Fruit fly (Drosophila melanogaster) whole organism, embryonic: ENCODE measurements around the gene CG9799.

Source experiments
- Ada2b ChIP-seq: fragments of 200-800 bp; sonication (Bioruptor generic); IDR thresholded peaks from 2 replicates; pipeline ENCODE4 v1.3.6; 2022; ENCODE audit warnings: missing biosample characterization, missing genetic modification characterization
- B-H1 ChIP-seq: fragments of 200-800 bp; sonication (Bioruptor generic); IDR thresholded peaks from 3 replicates; pipeline ENCODE4 v1.3.6; 2022; ENCODE audit warnings: missing biosample characterization, missing genetic modification characterization
- BEAF-32 ChIP-seq: fragments of 200-800 bp; sonication (Bioruptor generic); optimal IDR thresholded peaks from 3 replicates; lab custom pipeline; 2017; ENCODE audit warnings: missing biosample characterization, missing genetic modification characterization, mild to moderate bottlenecking, moderate library complexity, missing genetic modification reagents
- CG10267 ChIP-seq: fragments of 200-800 bp; sonication (Bioruptor generic); optimal IDR thresholded peaks from 2 replicates; lab custom pipeline; 2018; ENCODE audit warnings: missing biosample characterization, mild to moderate bottlenecking, missing genetic modification characterization, moderate library complexity
- CG11695 ChIP-seq: fragments of 200-800 bp; sonication (Bioruptor generic); IDR thresholded peaks from 3 replicates; pipeline ENCODE4 v1.3.6; 2022; ENCODE audit warnings: missing biosample characterization, missing genetic modification characterization
- CG12659 ChIP-seq: fragments of 200-800 bp; sonication (Bioruptor generic); optimal IDR thresholded peaks from 3 replicates; lab custom pipeline; 2017; ENCODE audit warnings: mild to moderate bottlenecking, missing biosample characterization, missing genetic modification reagents, missing genetic modification characterization
- CG13775 ChIP-seq: fragments of 200-800 bp; sonication (Bioruptor generic); optimal IDR thresholded peaks from 3 replicates; lab custom pipeline; 2017; ENCODE audit warnings: missing biosample characterization, mild to moderate bottlenecking, missing genetic modification characterization
- CG15479 ChIP-seq: fragments of 200-800 bp; sonication (Bioruptor generic); optimal IDR thresholded peaks from 3 replicates; lab custom pipeline; 2019; ENCODE audit warnings: missing biosample characterization, mild to moderate bottlenecking, missing genetic modification characterization, moderate library complexity
- CG17359 ChIP-seq: fragments of 200-800 bp; sonication (Bioruptor generic); optimal IDR thresholded peaks from 3 replicates; lab custom pipeline; 2018; ENCODE audit warnings: missing biosample characterization, mild to moderate bottlenecking, missing genetic modification characterization, moderate library complexity
- CG17568 ChIP-seq: fragments of 200-800 bp; sonication (Bioruptor generic); optimal IDR thresholded peaks from 2 replicates; lab custom pipeline; 2018; ENCODE audit warnings: missing biosample characterization, mild to moderate bottlenecking, missing genetic modification characterization, moderate library complexity
- CG17802 ChIP-seq: fragments of 200-800 bp; sonication (Bioruptor generic); optimal IDR thresholded peaks from 2 replicates; lab custom pipeline; 2018; ENCODE audit warnings: missing biosample characterization, mild to moderate bottlenecking, missing genetic modification characterization, moderate library complexity
- CG3065 ChIP-seq: fragments of 200-800 bp; sonication (Bioruptor generic); optimal IDR thresholded peaks from 2 replicates; lab custom pipeline; 2016; ENCODE audit warnings: missing biosample characterization, missing genetic modification characterization
- CG31224 ChIP-seq: fragments of 200-800 bp; sonication (Bioruptor generic); IDR thresholded peaks from 2 replicates; pipeline ENCODE4 v1.3.6; 2022; ENCODE audit warnings: missing biosample characterization, missing genetic modification characterization
- CG3838 ChIP-seq: fragments of 200-800 bp; sonication (Bioruptor generic); optimal IDR thresholded peaks from 3 replicates; lab custom pipeline; 2016; ENCODE audit warnings: missing biosample characterization, missing genetic modification characterization
- CG42726 ChIP-seq: fragments of 200-800 bp; sonication (Bioruptor generic); IDR thresholded peaks from 2 replicates; pipeline ENCODE4 v1.3.6; 2022; ENCODE audit warnings: missing biosample characterization, missing genetic modification characterization; ENCODE audit not compliant: partially characterized antibody
- CG4328 ChIP-seq: fragments of 200-800 bp; sonication (Bioruptor generic); optimal IDR thresholded peaks from 3 replicates; lab custom pipeline; 2017; ENCODE audit warnings: missing biosample characterization, missing genetic modification reagents, missing genetic modification characterization
- CG7357 ChIP-seq: fragments of 200-800 bp; sonication (Bioruptor generic); IDR thresholded peaks from 3 replicates; pipeline ENCODE4 v1.3.6; 2022; ENCODE audit warnings: missing biosample characterization, missing genetic modification characterization
- CG9215 ChIP-seq: fragments of 200-800 bp; sonication (Bioruptor generic); IDR thresholded peaks from 2 replicates; pipeline ENCODE4 v1.3.6; 2022; ENCODE audit warnings: missing biosample characterization, missing genetic modification characterization
- Eip74EF ChIP-seq, 2 experiments: fragments of 200-800 bp in 1 of 2; fragments of >200 bp in 1 of 2; sonication (Bioruptor generic) in 1 of 2; optimal IDR thresholded peaks; 2 replicates each; lab custom pipeline; 2017 to 2019; ENCODE audit warnings: missing biosample characterization in 2 of 2, missing genetic modification characterization in 2 of 2, mild to moderate bottlenecking in 1 of 2, moderate library complexity in 1 of 2
- HLH4C ChIP-seq: fragments of 200-800 bp; sonication (Bioruptor generic); IDR thresholded peaks from 3 replicates; pipeline ENCODE4 v1.3.6; 2022; ENCODE audit warnings: missing biosample characterization, missing genetic modification characterization; ENCODE audit not compliant: partially characterized antibody
- NC2β ChIP-seq: fragments of 200-800 bp; sonication (Bioruptor generic); optimal IDR thresholded peaks from 2 replicates; lab custom pipeline; 2016; ENCODE audit warnings: missing biosample characterization, missing genetic modification characterization
- Oli ChIP-seq: fragments of 200-800 bp; sonication (Bioruptor generic); optimal IDR thresholded peaks from 2 replicates; lab custom pipeline; 2018; ENCODE audit warnings: missing biosample characterization, mild to moderate bottlenecking, missing genetic modification characterization, moderate library complexity
- Pdp1 ChIP-seq, 2 experiments: fragments of 200-800 bp; sonication (Bioruptor generic); optimal IDR thresholded peaks; 3 replicates each; lab custom pipeline; 2016; ENCODE audit warnings: missing biosample characterization in 2 of 2, missing genetic modification characterization in 2 of 2, mild to moderate bottlenecking in 1 of 2, moderate library complexity in 1 of 2
- Rfx ChIP-seq: fragments of 200-800 bp; sonication (Bioruptor generic); IDR thresholded peaks from 2 replicates; pipeline ENCODE4 v1.3.6; 2022; ENCODE audit warnings: missing biosample characterization, missing genetic modification characterization
- Xrp1 ChIP-seq: fragments of 200-800 bp; sonication (Bioruptor generic); IDR thresholded peaks from 2 replicates; pipeline ENCODE4 v1.3.6; 2022; ENCODE audit warnings: missing biosample characterization, missing genetic modification characterization
- btn ChIP-seq: fragments of 200-800 bp; sonication (Bioruptor generic); optimal IDR thresholded peaks from 2 replicates; lab custom pipeline; 2016; ENCODE audit warnings: missing biosample characterization, missing genetic modification characterization
- crol ChIP-seq: fragments of 200-800 bp; sonication (Bioruptor generic); IDR thresholded peaks from 2 replicates; pipeline ENCODE4 v1.3.6; 2022; ENCODE audit warnings: missing biosample characterization, missing genetic modification characterization
- dan ChIP-seq: fragments of 200-800 bp; sonication (Bioruptor generic); IDR thresholded peaks from 2 replicates; pipeline ENCODE4 v1.3.6; 2022; ENCODE audit warnings: missing biosample characterization, missing genetic modification characterization
- dati ChIP-seq: fragments of 200-800 bp; sonication (Bioruptor generic); IDR thresholded peaks from 2 replicates; pipeline ENCODE4 v1.3.6; 2022; ENCODE audit warnings: missing biosample characterization, missing genetic modification characterization
- dpn ChIP-seq, 2 experiments: fragments of 200-800 bp; sonication (Bioruptor generic); optimal IDR thresholded peaks; 3 replicates each; lab custom pipeline; 2016; ENCODE audit warnings: missing biosample characterization in 2 of 2, missing genetic modification characterization in 2 of 2
- emc ChIP-seq: fragments of 200-800 bp; sonication (Bioruptor generic); optimal IDR thresholded peaks from 2 replicates; lab custom pipeline; 2016; ENCODE audit warnings: missing biosample characterization, missing genetic modification characterization
- esg ChIP-seq: fragments of 200-800 bp; sonication (Bioruptor generic); conservative IDR thresholded peaks from 2 replicates; pipeline ENCODE4 v1.3.6; 2022; ENCODE audit warnings: missing biosample characterization, missing genetic modification characterization
- grn ChIP-seq: fragments of 200-800 bp; sonication (Bioruptor generic); optimal IDR thresholded peaks from 3 replicates; lab custom pipeline; 2017; ENCODE audit warnings: missing biosample characterization, missing genetic modification characterization
- gro ChIP-seq: fragments of 200-800 bp; sonication (Bioruptor generic); optimal IDR thresholded peaks from 2 replicates; lab custom pipeline; 2016; ENCODE audit warnings: missing biosample characterization, missing genetic modification characterization
- gsb-n ChIP-seq: fragments of 200-800 bp; sonication (Bioruptor generic); optimal IDR thresholded peaks from 3 replicates; lab custom pipeline; 2018; ENCODE audit warnings: missing biosample characterization, mild to moderate bottlenecking, missing genetic modification characterization
- gt ChIP-seq: fragments of 200-800 bp; sonication (Bioruptor generic); IDR thresholded peaks from 2 replicates; pipeline ENCODE4 v1.3.6; 2022; ENCODE audit warnings: missing biosample characterization, missing genetic modification characterization
- hkb ChIP-seq, 2 experiments: fragments of 200-800 bp in 1 of 2; fragments of >200 bp in 1 of 2; sonication (Bioruptor generic) in 1 of 2; IDR thresholded peaks in 1 of 2; optimal IDR thresholded peaks in 1 of 2; 2 replicates each; pipeline versions ENCODE4 v1.3.6 to Lab custom; 2017 to 2022; ENCODE audit warnings: missing biosample characterization in 1 of 2, missing genetic modification characterization in 1 of 2
- hth ChIP-seq: fragments of >200 bp; optimal IDR thresholded peaks from 2 replicates; lab custom pipeline; 2017; ENCODE audit warnings: inconsistent platforms
- insv ChIP-seq, 2 experiments: fragments of 200-800 bp; sonication (Bioruptor generic); optimal IDR thresholded peaks; 3 replicates each; lab custom pipeline; 2016 to 2018; ENCODE audit warnings: missing biosample characterization in 2 of 2, missing genetic modification characterization in 2 of 2
- klu ChIP-seq: fragments of 200-800 bp; sonication (Bioruptor generic); IDR thresholded peaks from 2 replicates; pipeline ENCODE4 v1.3.6; 2022; ENCODE audit warnings: missing biosample characterization, missing genetic modification characterization
- lilli ChIP-seq: fragments of 200-800 bp; sonication (Bioruptor generic); optimal IDR thresholded peaks from 3 replicates; lab custom pipeline; 2016; ENCODE audit warnings: missing biosample characterization, missing genetic modification characterization
- pzg ChIP-seq: fragments of 200-800 bp; sonication (Bioruptor generic); optimal IDR thresholded peaks from 3 replicates; lab custom pipeline; 2018; ENCODE audit warnings: missing biosample characterization, mild to moderate bottlenecking, missing genetic modification characterization, moderate library complexity
- sim ChIP-seq: fragments of 200-800 bp; sonication (Bioruptor generic); IDR thresholded peaks from 2 replicates; pipeline ENCODE4 v1.3.6; 2022; ENCODE audit warnings: missing biosample characterization, missing genetic modification characterization
- ssp ChIP-seq: fragments of 200-800 bp; sonication (Bioruptor generic); IDR thresholded peaks from 2 replicates; pipeline ENCODE4 v1.3.6; 2022; ENCODE audit warnings: missing biosample characterization, missing genetic modification characterization
- sug ChIP-seq: fragments of 200-800 bp; optimal IDR thresholded peaks from 2 replicates; lab custom pipeline; 2019; ENCODE audit warnings: missing biosample characterization, mild to moderate bottlenecking, missing genetic modification characterization, moderate library complexity
- tio ChIP-seq: fragments of 200-800 bp; sonication (Bioruptor generic); optimal IDR thresholded peaks from 2 replicates; lab custom pipeline; 2017; ENCODE audit warnings: missing biosample characterization, missing genetic modification characterization, inconsistent platforms
- tx ChIP-seq: fragments of 200-800 bp; sonication (Bioruptor generic); optimal IDR thresholded peaks from 2 replicates; lab custom pipeline; 2016; ENCODE audit warnings: missing biosample characterization, missing genetic modification characterization

CG9799 gene

dm6 chr3R:13428341-13429040, 40.0 kb upstream of the CG9799 start (continued):
- TF ChIP-seq CG9215 (GFP tag; lab: Robert Waterston, UW) (no peak), crol (GFP tag; lab: Robert Waterston, UW) (no peak; the same call in 1 of the 2 replicates), CG31224 (GFP tag; lab: Robert Waterston, UW) (no peak), grn (GFP tag; lab: Kevin White, UChicago) (no peak), Pdp1 (GFP tag; optimal IDR thresholded peaks at IDR 0.05; lab: Kevin White, UChicago) (peak; percentile 43 to 47), tx (peak; percentile 46), CG17802 (tag; lab: Kevin White, UChicago) (peak; percentile 18), CG3838 (GFP tag; lab: Kevin White, UChicago) (no peak), Xrp1 (GFP tag; lab: Robert Waterston, UW) (peak; percentile 83)
- TF ChIP-seq, all 482 proteins: peak for 291

DNA sequence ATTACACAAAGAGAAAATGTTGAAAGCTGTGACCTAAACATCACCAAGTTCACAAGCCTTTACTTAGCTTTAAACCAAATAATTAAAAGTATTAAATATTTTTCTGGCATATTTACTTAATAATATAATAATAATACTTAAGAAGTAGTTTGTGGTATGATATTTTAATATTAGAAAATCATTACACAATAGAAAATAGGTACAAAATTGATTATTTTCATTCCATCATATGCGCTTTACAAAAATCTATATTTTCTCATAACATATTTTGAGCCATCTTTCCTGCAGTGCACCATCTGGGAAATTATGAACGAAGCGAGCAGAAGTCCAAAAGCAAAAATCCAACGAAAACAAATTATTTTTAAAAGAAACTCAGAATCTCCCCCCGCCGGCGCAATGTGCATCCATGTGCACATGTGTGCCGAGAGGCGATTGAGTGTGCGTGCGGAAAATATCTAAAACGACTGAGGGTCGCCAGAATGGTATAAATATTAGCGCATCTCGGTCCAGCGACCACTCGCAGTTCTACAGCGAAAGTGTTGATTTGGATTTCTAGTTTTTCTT, 37.0 kb upstream of the CG9799 start, which contains the start of gene Act87E:
Gene Act87E, plus strand, starts transcription at position 514 of the 564 bp plus-strand sequence.
- TF ChIP-seq CG4328 (GFP tag; lab: Kevin White, UChicago) (peak; percentile 3), HLH4C (GFP tag; lab: Robert Waterston, UW) (no peak), Rfx (0 out of 2 replicates have a peak, but pooled peaks have one; percentile 10), klu (GFP tag; lab: Robert Waterston, UW) (no peak), NC2β (GFP tag; lab: Kevin White, UChicago) (no peak), dan (GFP tag; lab: Robert Waterston, UW) (no peak), sug (tag; lab: Kevin White, UChicago) (peak; percentile 47), CG15479 (GFP tag; lab: Kevin White, UChicago) (no peak), BEAF-32 (no peak), tio (peak; percentile 65), lilli (GFP tag; lab: Kevin White, UChicago) (no peak), emc (GFP tag; lab: Kevin White, UChicago) (no peak), CG11695 (GFP tag; lab: Robert Waterston, UW) (peak; percentile 41; the same call in 1 of the 3 replicates), CG7357 (peak; percentile 62; the same call in 2 of the 3 replicates), CG13775 (GFP tag; lab: Kevin White, UChicago) (peak; percentile 64), CG17568 (GFP tag; lab: Kevin White, UChicago) (no peak), dati (GFP tag; lab: Robert Waterston, UW) (no peak), hkb (optimal IDR thresholded peaks at IDR 0.05; lab: Kevin White, UChicago) (no peak), hkb (GFP tag; IDR thresholded peaks at IDR 0.05; lab: Robert Waterston, UW) (no peak; the same call in 1 of the 2 replicates), B-H1 (GFP tag; lab: Robert Waterston, UW) (no peak), gt (GFP tag; lab: Robert Waterston, UW) (no peak), CG42726 (GFP tag; lab: Robert Waterston, UW) (no peak), Ada2b (no peak), CG17359 (tag; lab: Kevin White, UChicago) (peak; percentile 64), hth (lab: Kevin White, UChicago) (no peak), CG3065 (no peak), CG12659 (GFP tag; lab: Kevin White, UChicago) (peak; percentile 72), Oli (tag; lab: Kevin White, UChicago) (peak; percentile 75), esg (GFP tag; lab: Robert Waterston, UW) (peak; percentile 41; the same call in 1 of the 2 replicates), CG10267 (tag; lab: Kevin White, UChicago) (peak; percentile 78), Eip74EF (GFP tag; optimal IDR thresholded peaks at IDR 0.05; lab: Kevin White, UChicago) (peak in 1 of 2 experiments; percentile 72), btn (GFP tag; lab: Kevin White, UChicago) (no peak), sim (GFP tag; lab: Robert Waterston, UW) (peak; percentile 46; the same call in 1 of the 2 replicates), pzg (no peak), dpn (GFP tag; optimal IDR thresholded peaks at IDR 0.05; lab: Kevin White, UChicago) (peak in 1 of 2 experiments; percentile 41), gro (no peak), insv (GFP tag; optimal IDR thresholded peaks at IDR 0.05; lab: Kevin White, UChicago) (no peak), ssp (0 out of 2 replicates have a peak, but pooled peaks have one; percentile 37), gsb-n (peak; percentile 77)
